Worm (Caenorhabditis elegans): ENCODE results near the gene H13N06.7.

DNA sequence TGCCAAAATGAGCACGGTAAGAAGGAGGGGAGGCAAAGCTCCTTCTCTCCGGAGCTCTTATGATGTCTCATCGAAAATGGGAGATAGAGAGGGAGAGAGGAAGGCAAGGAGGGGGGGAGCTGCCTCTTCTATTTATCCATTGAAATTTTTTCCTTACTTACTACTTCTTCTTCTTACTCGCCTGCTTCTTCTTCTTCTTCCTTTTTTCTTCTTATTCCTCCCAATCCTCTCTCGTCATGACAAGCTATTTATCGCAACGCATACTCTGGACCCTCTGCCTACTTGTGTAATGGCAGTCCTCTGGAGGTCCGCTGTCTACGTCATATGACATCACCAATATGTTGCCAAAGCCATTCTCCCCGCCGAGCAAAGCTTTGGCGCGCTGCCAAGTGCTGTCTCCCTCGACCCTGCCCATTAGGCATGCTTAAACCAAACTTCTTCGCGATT lies 32.3 kb downstream of the H13N06.7 start:
- TF ChIP-seq him-1 (tag; optimal IDR thresholded peaks at IDR 0.05) = peak; percentile 72
- TF ChIP-seq W03F9.2 (tag; optimal IDR thresholded peaks at IDR 0.05) = no peak

Data from whole organism, L4/young adult.